Worm (Caenorhabditis elegans) whole organism, midembryonic: ENCODE measurements around the gene F49C5.7.
"Not testable (repeated sequence)": the region's sequence is repeated elsewhere in the genome, so short reads cannot be mapped to it uniquely, and the experiment has no call there.

Experiments used
- T22C8.4 ChIP-seq: fragments of 200-800 bp; sonication (Bioruptor generic); IDR thresholded peaks from 2 replicates; pipeline ENCODE4 v1.3.6; 2022; ENCODE audit warnings: missing genetic modification characterization, missing compliant biosample characterization
- cog-1 ChIP-seq: sonication (generic microtip); optimal IDR thresholded peaks from 2 replicates; lab custom pipeline; 2016; ENCODE audit warnings: missing genetic modification characterization, missing compliant biosample characterization
- flt-1 ChIP-seq: fragments of 200-800 bp; sonication (Bioruptor generic); IDR thresholded peaks from 2 replicates; pipeline ENCODE4 v1.3.6; 2022; ENCODE audit warnings: missing genetic modification characterization, missing compliant biosample characterization
- klf-2 ChIP-seq: fragments of 200-800 bp; sonication (Bioruptor generic); conservative IDR thresholded peaks from 2 replicates; pipeline ENCODE4 v1.3.6; 2022; ENCODE audit warnings: missing genetic modification reagents, missing genetic modification characterization, missing compliant biosample characterization
- med-1 ChIP-seq: sonication (generic microtip); optimal IDR thresholded peaks from 2 replicates; lab custom pipeline; 2017; ENCODE audit warnings: missing genetic modification characterization, mild to moderate bottlenecking, missing compliant biosample characterization, antibody characterized with exemption, missing genetic modification reagents; ENCODE audit not compliant: insufficient read depth
- ref-1 ChIP-seq: fragments of 200-800 bp; sonication (Bioruptor generic); conservative IDR thresholded peaks from 2 replicates; pipeline ENCODE4 v1.3.6; 2022; ENCODE audit warnings: missing genetic modification reagents, missing genetic modification characterization, missing compliant biosample characterization
- tab-1 ChIP-seq: fragments of 200-800 bp; sonication (Bioruptor generic); IDR thresholded peaks from 2 replicates; pipeline ENCODE4 v1.3.6; 2022; ENCODE audit warnings: missing genetic modification characterization, missing compliant biosample characterization
- ztf-23 ChIP-seq: fragments of 200-800 bp; sonication (Bioruptor generic); IDR thresholded peaks from 2 replicates; pipeline ENCODE4 v1.3.6; 2022; ENCODE audit warnings: missing genetic modification reagents, missing genetic modification characterization, missing compliant biosample characterization
- ztf-29 ChIP-seq: fragments of 200-800 bp; sonication (Bioruptor generic); IDR thresholded peaks from 2 replicates; pipeline ENCODE4 v1.3.6; 2022; ENCODE audit warnings: missing genetic modification reagents, missing genetic modification characterization, missing compliant biosample characterization

Gene F49C5.7

ce11 chrII:12565851-12566250 lies at the start of gene F49C5.7:
TSS of gene F49C5.7 (plus strand) at chrII:12566151.
- no peak for TF ChIP-seq flt-1 (GFP tag; lab: Robert Waterston, UW)
- TF ChIP-seq klf-2 (GFP tag; lab: Robert Waterston, UW): no peak
- no peak for TF ChIP-seq T22C8.4
- TF ChIP-seq ztf-29 (GFP tag; lab: Robert Waterston, UW): no peak
- no peak for TF ChIP-seq ztf-23 (GFP tag; lab: Robert Waterston, UW)
- no peak for TF ChIP-seq med-1 (GFP tag; lab: Kevin White, UChicago)
- no peak for TF ChIP-seq tab-1
- TF ChIP-seq cog-1 (tag; lab: Kevin White, UChicago): no peak
- no peak for TF ChIP-seq ref-1 (GFP tag; lab: Robert Waterston, UW)

DNA sequence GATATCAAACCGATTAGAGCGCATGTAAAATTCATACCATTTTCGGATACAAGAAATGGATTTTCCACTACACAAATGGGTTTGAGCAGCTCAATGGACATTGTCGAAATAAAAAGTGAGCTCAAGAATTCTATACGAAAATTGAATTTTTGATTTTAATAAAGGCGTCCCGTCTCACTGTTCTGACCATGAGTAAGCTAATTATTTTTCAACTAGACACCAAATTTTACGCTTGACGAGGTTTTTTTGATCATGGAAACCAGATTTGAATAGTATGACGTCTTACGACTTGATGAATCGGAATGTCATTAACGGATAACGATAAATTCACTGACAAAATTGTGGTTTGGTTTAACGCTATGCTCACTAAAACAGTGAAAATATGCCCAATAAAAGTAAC lies 49.6 kb upstream of the F49C5.7 start, which contains the start of gene srh-61:
srh-61 (minus strand) TSS at position 101 of the 400 bp plus-strand sequence.
- TF ChIP-seq klf-2 (GFP tag; lab: Robert Waterston, UW) (no peak), tab-1 (no peak), flt-1 (GFP tag; lab: Robert Waterston, UW) (no peak), ref-1 (GFP tag; lab: Robert Waterston, UW) (no peak), T22C8.4 (no peak), med-1 (GFP tag; lab: Kevin White, UChicago) (no peak), cog-1 (tag; lab: Kevin White, UChicago) (no peak), ztf-29 (GFP tag; lab: Robert Waterston, UW) (no peak), ztf-23 (GFP tag; lab: Robert Waterston, UW) (no peak)

DNA sequence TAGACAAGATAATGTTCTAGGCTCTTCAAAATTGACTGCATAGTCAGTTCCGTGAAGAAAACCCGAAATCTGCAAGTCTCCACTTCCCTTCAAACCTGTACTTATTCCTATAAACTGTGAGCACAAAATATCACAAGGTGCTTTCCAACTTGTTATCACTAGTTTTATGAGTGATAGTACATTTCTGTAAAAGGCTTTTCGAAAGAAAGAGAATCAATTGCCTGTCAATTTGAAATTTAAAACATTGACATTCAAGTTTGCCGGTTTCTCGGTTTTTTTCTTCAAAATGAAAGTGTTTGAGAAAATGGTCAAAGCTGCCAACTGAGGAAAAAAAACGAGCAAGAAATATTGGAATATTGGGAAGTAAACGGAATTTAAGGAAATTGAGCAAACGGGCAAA lies 47.9 kb upstream of the F49C5.7 start:
- TF ChIP-seq T22C8.4 (no peak), klf-2 (GFP tag; lab: Robert Waterston, UW) (no peak), ref-1 (GFP tag; lab: Robert Waterston, UW) (no peak), ztf-23 (GFP tag; lab: Robert Waterston, UW) (no peak), ztf-29 (GFP tag; lab: Robert Waterston, UW) (no peak), med-1 (GFP tag; lab: Kevin White, UChicago) (no peak)

- TF ChIP-seq ztf-29 (GFP tag; lab: Robert Waterston, UW) (no peak), tab-1 (no peak), T22C8.4 (no peak), cog-1 (tag; lab: Kevin White, UChicago) (no peak), flt-1 (GFP tag; lab: Robert Waterston, UW) (no peak), klf-2 (GFP tag; lab: Robert Waterston, UW) (no peak), med-1 (GFP tag; lab: Kevin White, UChicago) (no peak), ref-1 (GFP tag; lab: Robert Waterston, UW) (no peak), ztf-23 (GFP tag; lab: Robert Waterston, UW) (no peak)
Measured at ce11 chrII:12518809-12519344, 47.1 kb upstream of the F49C5.7 start, which contains the start of gene srh-70. TSS of gene srh-70 (minus strand) at chrII:12518859.

DNA sequence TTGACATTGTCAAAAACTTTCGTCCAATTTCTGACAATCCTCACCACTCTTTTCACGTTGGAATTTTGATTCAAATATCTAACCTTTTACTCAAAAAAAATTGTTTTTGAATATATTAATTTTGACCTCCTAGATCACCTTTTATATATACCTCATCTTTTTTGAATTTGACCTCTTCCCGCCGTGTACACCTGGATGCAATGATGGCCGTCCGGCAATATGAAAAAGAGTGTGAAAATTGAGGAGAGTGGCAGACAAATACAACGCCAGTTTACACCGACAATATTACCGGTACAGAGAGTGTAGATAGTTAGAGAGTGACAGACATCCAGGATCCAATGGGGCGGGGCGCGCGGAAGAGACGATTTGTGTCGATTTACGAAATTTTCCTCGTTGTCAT lies 46.3 kb upstream of the F49C5.7 start, which contains the start of gene ceh-99:
ceh-99 (plus strand) TSS at position 366 of the 400 bp plus-strand sequence.
- no peak for TF ChIP-seq ztf-29 (GFP tag; lab: Robert Waterston, UW)
- 0 out of 2 replicates have a peak, but pooled peaks have one; percentile 33 for TF ChIP-seq flt-1 (GFP tag; lab: Robert Waterston, UW)
- no peak for TF ChIP-seq tab-1

ce11 chrII:12525526-12525925 lies 40.4 kb upstream of the F49C5.7 start, which contains the start of gene srx-118:
TSS of gene srx-118 (plus strand) at chrII:12525826.
- TF ChIP-seq T22C8.4 (no peak), ztf-23 (GFP tag; lab: Robert Waterston, UW) (no peak), ztf-29 (GFP tag; lab: Robert Waterston, UW) (no peak), flt-1 (GFP tag; lab: Robert Waterston, UW) (no peak), tab-1 (no peak), klf-2 (GFP tag; lab: Robert Waterston, UW) (no peak), cog-1 (tag; lab: Kevin White, UChicago) (no peak), ref-1 (GFP tag; lab: Robert Waterston, UW) (no peak), med-1 (GFP tag; lab: Kevin White, UChicago) (no peak)

ce11 chrII:12527947-12528346 lies 38.0 kb upstream of the F49C5.7 start, which contains the start of gene srx-119:
TSS of gene srx-119 (plus strand) at chrII:12528247.
- TF ChIP-seq T22C8.4: no peak
- no peak for TF ChIP-seq tab-1
- TF ChIP-seq klf-2 (GFP tag; lab: Robert Waterston, UW): no peak
- TF ChIP-seq ztf-29 (GFP tag; lab: Robert Waterston, UW): no peak
- TF ChIP-seq flt-1 (GFP tag; lab: Robert Waterston, UW): no peak
- TF ChIP-seq med-1 (GFP tag; lab: Kevin White, UChicago): no peak
- TF ChIP-seq cog-1 (tag; lab: Kevin White, UChicago): no peak
- no peak for TF ChIP-seq ref-1 (GFP tag; lab: Robert Waterston, UW)
- no peak for TF ChIP-seq ztf-23 (GFP tag; lab: Robert Waterston, UW)

- no peak for TF ChIP-seq ztf-29 (GFP tag; lab: Robert Waterston, UW)
Measured at ce11 chrII:12530958-12531357, 35.0 kb upstream of the F49C5.7 start, which contains the start of gene srx-120. TSS of gene srx-120 (plus strand) at chrII:12531258.

ce11 chrII:12535297-12535803 lies 30.6 kb upstream of the F49C5.7 start, which contains the start of gene nimk-1:
TSS of gene nimk-1 (plus strand) at chrII:12535753.
- TF ChIP-seq tab-1: no peak
- no peak for TF ChIP-seq med-1 (GFP tag; lab: Kevin White, UChicago)
- no peak for TF ChIP-seq flt-1 (GFP tag; lab: Robert Waterston, UW)

ce11 chrII:12536203-12536602 lies 29.7 kb upstream of the F49C5.7 start, which contains the start of gene F49C5.3:
TSS of gene F49C5.3 (plus strand) at chrII:12536503.
- TF ChIP-seq klf-2, ztf-23, ztf-29 (GFP tag; lab: Robert Waterston, UW): not testable (repeated sequence)
